Fruit fly (Drosophila melanogaster): ENCODE measurements around the gene fid.

fid gene

DNA sequence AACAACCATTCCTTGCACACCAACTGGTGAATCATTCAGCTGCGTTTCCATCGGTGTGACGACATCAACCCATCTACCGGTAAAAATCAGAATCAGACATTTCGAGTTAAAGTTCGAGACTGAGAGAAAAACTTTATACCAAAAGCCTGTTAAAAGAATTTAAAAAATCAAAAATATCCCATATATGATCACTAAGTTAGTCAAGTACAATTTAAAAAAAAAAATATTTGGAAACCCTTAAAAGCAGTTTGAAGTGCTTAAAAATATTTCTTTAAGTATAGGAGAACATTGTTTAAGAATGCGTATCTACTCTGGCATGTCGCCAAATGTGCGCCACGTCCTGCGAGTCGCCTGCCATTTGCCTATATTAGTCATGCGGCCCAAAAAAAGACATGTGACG lies 1.4 kb upstream of the fid start (continued):
- TF ChIP-seq bowl (GFP tag; IDR thresholded peaks at IDR 0.05) (no peak), Jarid2 (GFP tag; optimal IDR thresholded peaks at IDR 0.05) (no peak), Blimp-1 (GFP tag; optimal IDR thresholded peaks at IDR 0.05) (no peak), klu (GFP tag; IDR thresholded peaks at IDR 0.05) (no peak), chinmo (GFP tag; IDR thresholded peaks at IDR 0.05; ENCODE audit: partially characterized antibody) (no peak), CG12942 (GFP tag; optimal IDR thresholded peaks at IDR 0.05) (no peak), CG18476 (GFP tag; optimal IDR thresholded peaks at IDR 0.05) (no peak), CG34376 (GFP tag; optimal IDR thresholded peaks at IDR 0.05) (no peak), Hand (GFP tag; optimal IDR thresholded peaks at IDR 0.05) (peak; percentile 44), CG1602 (GFP tag; optimal IDR thresholded peaks at IDR 0.05) (no peak), Awh (GFP tag; IDR thresholded peaks at IDR 0.05) (no peak), toy (GFP tag; IDR thresholded peaks at IDR 0.05) (no peak), CG13296 (GFP tag; optimal IDR thresholded peaks at IDR 0.05) (peak; percentile 1), HLH54F (GFP tag; optimal IDR thresholded peaks at IDR 0.05) (no peak), CG17612 (GFP tag; IDR thresholded peaks at IDR 0.05) (no peak), Mad (GFP tag; optimal IDR thresholded peaks at IDR 0.05) (no peak), CG10462 (GFP tag; optimal IDR thresholded peaks at IDR 0.05) (no peak), CG12769 (tag; optimal IDR thresholded peaks at IDR 0.05) (no peak), jumu (GFP tag; optimal IDR thresholded peaks at IDR 0.05) (no peak), CHES-1-like (GFP tag; optimal IDR thresholded peaks at IDR 0.05) (no peak), Hmx (GFP tag; optimal IDR thresholded peaks at IDR 0.05) (no peak), cas (GFP tag; IDR thresholded peaks at IDR 0.05) (no peak), ftz-f1 (GFP tag; optimal IDR thresholded peaks at IDR 0.05) (no peak), Optix (GFP tag; IDR thresholded peaks at IDR 0.05) (no peak), CkIIα-i1 (GFP tag; IDR thresholded peaks at IDR 0.05) (no peak), CG17829 (tag; optimal IDR thresholded peaks at IDR 0.05) (no peak), CG2116 (GFP tag; optimal IDR thresholded peaks at IDR 0.05) (no peak), CG3407 (GFP tag; optimal IDR thresholded peaks at IDR 0.05) (no peak), sd (tag; optimal IDR thresholded peaks at IDR 0.05) (no peak), tin (GFP tag; optimal IDR thresholded peaks at IDR 0.05) (no peak), org-1 (GFP tag; optimal IDR thresholded peaks at IDR 0.05) (peak; percentile 12), CG14965 (GFP tag; optimal IDR thresholded peaks at IDR 0.05; ENCODE audit: borderline replicate concordance) (no peak), CG10366 (GFP tag; IDR thresholded peaks at IDR 0.05) (no peak; the same call in 1 of the 2 replicates), CG33557 (GFP tag; optimal IDR thresholded peaks at IDR 0.05) (no peak), CG11696 (GFP tag; IDR thresholded peaks at IDR 0.05) (no peak), odd (GFP tag; optimal IDR thresholded peaks at IDR 0.05) (no peak), cg (GFP tag; optimal IDR thresholded peaks at IDR 0.05) (no peak), repo (GFP tag; optimal IDR thresholded peaks at IDR 0.05) (no peak), CG12071 (GFP tag; optimal IDR thresholded peaks at IDR 0.05) (no peak), z (GFP tag; IDR thresholded peaks at IDR 0.05) (no peak), phol (tag; optimal IDR thresholded peaks at IDR 0.05) (no peak), Nf-YB (GFP tag; optimal IDR thresholded peaks at IDR 0.05) (no peak), zf30C (GFP tag; optimal IDR thresholded peaks at IDR 0.05) (no peak), stwl (tag; optimal IDR thresholded peaks at IDR 0.05) (no peak), CG1603 (tag; optimal IDR thresholded peaks at IDR 0.05) (no peak), CG9437 (GFP tag; optimal IDR thresholded peaks at IDR 0.05) (no peak), ap (GFP tag; IDR thresholded peaks at IDR 0.05) (no peak), Dek (tag; optimal IDR thresholded peaks at IDR 0.05) (no peak), exex (tag; optimal IDR thresholded peaks at IDR 0.05) (no peak), salm (tag; optimal IDR thresholded peaks at IDR 0.05) (no peak), CG4404 (GFP tag; IDR thresholded peaks at IDR 0.05) (no peak), Bgb (GFP tag; IDR thresholded peaks at IDR 0.05; ENCODE audit: partially characterized antibody) (no peak)
